Worm (Caenorhabditis elegans): Measurements from ENCODE around the gene F44A6.4.

DNA sequence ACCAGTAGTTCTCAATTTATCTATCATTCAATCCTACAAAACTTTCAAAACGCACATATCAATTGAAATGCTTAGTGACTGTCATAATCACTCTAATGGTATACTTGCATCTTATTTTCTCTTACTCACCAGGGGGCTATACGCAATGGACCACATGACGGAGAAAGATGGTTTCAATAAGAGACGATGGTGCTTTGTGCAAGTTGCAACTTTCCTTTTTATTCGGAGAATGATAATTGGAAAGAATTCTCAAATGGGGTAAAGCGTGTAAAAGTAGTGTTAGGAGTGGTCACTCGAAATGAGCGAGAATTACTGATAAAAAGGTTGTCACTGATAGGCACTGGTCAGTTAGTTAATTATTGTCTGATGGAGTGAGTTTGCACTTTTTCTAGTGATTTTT is 6.8 kb downstream of the F44A6.4 start:
- TF ChIP-seq nhr-76 (tag; optimal IDR thresholded peaks at IDR 0.05) = no peak
- no peak for TF ChIP-seq unc-130 (tag; optimal IDR thresholded peaks at IDR 0.05)
- TF ChIP-seq aha-1 (tag; optimal IDR thresholded peaks at IDR 0.05) = no peak
- TF ChIP-seq egl-27 (tag; optimal IDR thresholded peaks at IDR 0.05) = no peak
- TF ChIP-seq nhr-12 (tag; optimal IDR thresholded peaks at IDR 0.05) = no peak
- no peak for TF ChIP-seq ama-1 (optimal IDR thresholded peaks at IDR 0.05)
- TF ChIP-seq snpc-4 (tag; optimal IDR thresholded peaks at IDR 0.05) = no peak
- TF ChIP-seq nhr-20 (tag; optimal IDR thresholded peaks at IDR 0.05) = no peak
- TF ChIP-seq lin-13 (GFP tag; optimal IDR thresholded peaks at IDR 0.05) = no peak
- no peak for TF ChIP-seq lsy-2 (tag; optimal IDR thresholded peaks at IDR 0.05)
- no peak for TF ChIP-seq nhr-237 (tag; optimal IDR thresholded peaks at IDR 0.05)
